Worm (Caenorhabditis elegans) whole organism, L4/young adult: Measurements from ENCODE around the gene Y17G7B.8.

Experiments used
- W03F9.2 ChIP-seq: fragments of 150-350 bp; optimal IDR thresholded peaks from 2 replicates; lab custom pipeline; 2014; ENCODE audit warnings: missing biosample characterization, missing genetic modification characterization
- dao-5 ChIP-seq: sonication (generic microtip); optimal IDR thresholded peaks from 2 replicates; lab custom pipeline; 2016; ENCODE audit warnings: missing genotype, missing genetic modification characterization, moderate library complexity, missing compliant biosample characterization
- him-1 ChIP-seq: sonication (generic microtip); optimal IDR thresholded peaks from 2 replicates; lab custom pipeline; 2016; ENCODE audit warnings: missing genotype, missing genetic modification reagents, missing genetic modification characterization, missing compliant biosample characterization

Y17G7B.8 gene

ce11 chrII:12053486-12053885 lies 25.9 kb upstream of the Y17G7B.8 start:
- TF ChIP-seq dao-5 (tag; lab: Kevin White, UChicago): no peak
- no peak for TF ChIP-seq him-1
- no peak for TF ChIP-seq W03F9.2

DNA sequence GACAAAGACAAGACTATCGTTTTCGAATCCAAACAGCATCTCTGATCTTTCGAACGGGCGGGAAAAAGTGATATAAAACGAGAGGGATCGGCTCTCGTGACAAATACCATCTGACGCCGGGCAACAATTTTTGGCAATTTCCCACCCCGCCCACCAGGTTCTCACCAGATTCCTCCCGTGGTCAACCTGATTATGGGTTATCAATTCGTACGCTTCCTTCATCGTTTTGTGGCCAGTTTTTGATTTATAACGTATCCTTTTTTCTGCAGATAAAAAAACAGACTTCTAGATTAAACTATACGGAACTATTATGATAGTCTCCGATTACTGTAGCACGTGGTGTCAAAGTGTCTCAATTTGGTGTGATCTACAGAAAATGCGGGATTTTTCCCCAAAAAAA lies 25.4 kb upstream of the Y17G7B.8 start:
- no peak for TF ChIP-seq him-1
- no peak for TF ChIP-seq dao-5 (tag; lab: Kevin White, UChicago)
- TF ChIP-seq W03F9.2: no peak

- no peak for TF ChIP-seq dao-5 (tag; lab: Kevin White, UChicago)
These were observed 24.6 kb upstream of the Y17G7B.8 start for ce11 chrII:12052136-12052535.

DNA sequence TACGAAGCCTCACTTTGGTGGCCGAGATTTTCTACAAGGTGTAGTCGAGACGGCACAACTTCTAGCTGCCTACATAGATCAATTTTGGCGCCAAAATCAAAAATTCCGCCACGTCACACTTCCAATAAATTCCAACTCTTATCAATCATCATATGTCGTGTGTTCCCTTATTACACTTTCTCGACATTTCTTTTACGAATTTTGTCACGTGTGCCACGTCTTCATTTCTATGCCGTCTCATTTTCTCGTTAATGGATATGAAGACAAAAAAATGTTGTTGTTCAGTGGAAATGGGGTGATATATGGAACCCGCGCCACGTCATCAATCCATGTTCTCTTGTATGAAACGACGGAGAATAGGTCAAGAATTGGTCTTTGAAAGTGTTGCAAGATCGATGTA lies 24.1 kb upstream of the Y17G7B.8 start:
- TF ChIP-seq dao-5 (tag; lab: Kevin White, UChicago) (no peak), W03F9.2 (no peak), him-1 (no peak)

DNA sequence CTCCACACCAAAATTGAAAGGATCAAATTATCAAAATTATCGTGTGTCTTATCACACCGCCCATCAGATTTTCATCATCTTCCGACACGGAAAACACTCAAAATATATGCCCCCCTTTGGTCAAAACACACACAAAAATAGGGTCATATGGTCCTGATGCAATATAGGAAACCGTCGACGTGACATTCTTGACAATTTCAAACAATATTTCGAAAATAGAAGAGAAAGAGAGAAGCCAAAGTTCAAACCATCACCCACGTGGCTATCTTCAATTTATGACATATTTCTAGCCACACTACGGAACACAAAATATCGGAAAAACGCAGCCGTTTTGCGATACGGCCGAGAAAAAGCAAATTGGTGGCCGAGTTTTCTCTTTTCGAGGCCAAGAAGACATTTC lies 23.1 kb upstream of the Y17G7B.8 start:
- no peak for TF ChIP-seq W03F9.2
- no peak for TF ChIP-seq dao-5 (tag; lab: Kevin White, UChicago)
- no peak for TF ChIP-seq him-1

DNA sequence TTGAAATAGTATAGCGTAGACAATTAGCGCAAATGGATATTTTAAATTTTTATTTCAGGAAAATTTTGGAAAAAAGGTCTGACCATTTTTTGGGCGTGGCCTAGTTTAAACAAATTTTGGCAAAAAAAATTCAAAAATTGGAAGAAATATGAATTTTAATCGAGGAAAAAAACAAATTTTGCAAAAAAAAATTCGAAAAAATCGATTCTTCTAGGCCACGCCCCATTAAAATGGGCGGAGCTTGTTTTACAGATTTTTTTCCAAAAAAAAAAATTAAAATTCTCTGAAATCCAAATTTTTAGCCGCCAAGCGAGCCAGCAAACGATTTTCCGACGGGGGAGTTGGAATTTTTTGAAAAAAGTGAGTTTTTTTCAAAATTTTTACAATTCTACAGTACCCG lies 21.7 kb upstream of the Y17G7B.8 start, which contains the start of gene nadk-2:
Gene nadk-2, plus strand, starts transcription at position 301 of the 400 bp plus-strand sequence.
- TF ChIP-seq dao-5 (tag; lab: Kevin White, UChicago) (no peak), him-1 (no peak), W03F9.2 (no peak)

- TF ChIP-seq him-1: no peak
- TF ChIP-seq dao-5 (tag; lab: Kevin White, UChicago): no peak
- peak; percentile 16 for TF ChIP-seq W03F9.2
These were observed 14.8 kb upstream of the Y17G7B.8 start, which contains the start of gene ippk-1 for ce11 chrII:12042108-12042960. TSS of gene ippk-1 (plus strand) at chrII:12042910.

DNA sequence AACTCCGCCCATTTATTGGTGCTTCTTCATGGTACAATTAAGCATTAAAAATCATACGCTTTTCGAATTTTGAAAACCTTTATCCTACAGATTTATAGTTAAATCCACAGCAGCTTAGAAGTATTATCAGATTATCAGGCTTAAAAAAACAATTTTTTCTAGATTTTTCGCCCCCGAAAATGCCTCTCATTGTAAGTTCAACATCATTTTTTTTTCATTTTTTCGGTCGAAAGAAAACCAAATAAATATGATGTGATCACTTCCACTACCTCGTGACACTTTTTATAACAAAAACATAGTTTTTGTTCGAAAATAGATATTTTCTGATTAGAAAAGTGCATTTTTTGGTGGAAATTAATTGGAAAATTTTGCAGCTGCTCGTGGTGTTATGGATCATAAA lies 13.6 kb upstream of the Y17G7B.8 start:
- TF ChIP-seq dao-5 (tag; lab: Kevin White, UChicago): no peak
- no peak for TF ChIP-seq him-1
- no peak for TF ChIP-seq W03F9.2

DNA sequence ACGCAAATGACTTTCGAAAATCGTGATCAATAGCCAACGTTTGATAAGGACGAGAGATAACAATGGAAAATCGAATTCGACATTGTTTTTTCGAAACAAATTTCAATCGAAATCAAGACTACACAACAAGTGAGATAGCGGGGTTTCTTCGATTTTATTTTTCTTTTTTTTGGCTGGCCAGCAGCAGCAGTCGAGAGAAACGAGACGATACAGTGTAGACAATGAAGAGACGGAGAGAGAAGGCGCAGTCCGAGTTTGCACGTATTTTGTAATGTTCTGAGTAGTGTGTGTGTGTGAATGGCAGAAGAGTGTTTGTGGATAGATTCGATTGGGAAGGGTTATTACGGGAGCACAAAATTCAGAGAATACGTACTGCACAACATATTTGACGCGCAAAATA lies 12.6 kb upstream of the Y17G7B.8 start:
- TF ChIP-seq W03F9.2 (no peak), him-1 (no peak), dao-5 (tag; lab: Kevin White, UChicago) (no peak)

DNA sequence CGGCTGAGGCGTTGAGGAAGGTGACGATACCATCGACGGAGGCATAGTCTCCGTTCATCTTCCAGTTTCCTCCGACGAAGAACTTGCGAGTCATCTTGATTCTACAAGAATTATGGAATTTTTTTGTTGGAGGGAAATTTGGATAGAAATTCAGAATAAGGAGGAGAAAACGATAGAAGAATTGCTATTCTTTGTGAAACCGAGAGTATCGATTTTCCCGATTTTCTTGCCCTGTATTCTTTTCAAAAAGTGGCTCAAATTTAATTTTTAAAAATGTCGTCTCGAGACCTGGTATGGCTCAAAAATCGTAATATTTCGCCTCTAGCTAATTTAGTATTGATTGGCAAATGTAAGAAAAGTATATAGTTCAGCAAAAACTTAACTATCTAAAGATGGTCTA lies 11.5 kb upstream of the Y17G7B.8 start, which contains the start of gene tpi-1:
Gene tpi-1, minus strand, starts transcription at position 101 of the 400 bp plus-strand sequence.
- TF ChIP-seq W03F9.2: no peak
- TF ChIP-seq dao-5 (tag; lab: Kevin White, UChicago): no peak
- no peak for TF ChIP-seq him-1

- TF ChIP-seq dao-5 (tag; lab: Kevin White, UChicago) (no peak), him-1 (no peak), W03F9.2 (no peak)
These were observed 9.0 kb upstream of the Y17G7B.8 start, which contains the start of gene cyn-16 for ce11 chrII:12036516-12036915. TSS of gene cyn-16 (minus strand) at chrII:12036742.

DNA sequence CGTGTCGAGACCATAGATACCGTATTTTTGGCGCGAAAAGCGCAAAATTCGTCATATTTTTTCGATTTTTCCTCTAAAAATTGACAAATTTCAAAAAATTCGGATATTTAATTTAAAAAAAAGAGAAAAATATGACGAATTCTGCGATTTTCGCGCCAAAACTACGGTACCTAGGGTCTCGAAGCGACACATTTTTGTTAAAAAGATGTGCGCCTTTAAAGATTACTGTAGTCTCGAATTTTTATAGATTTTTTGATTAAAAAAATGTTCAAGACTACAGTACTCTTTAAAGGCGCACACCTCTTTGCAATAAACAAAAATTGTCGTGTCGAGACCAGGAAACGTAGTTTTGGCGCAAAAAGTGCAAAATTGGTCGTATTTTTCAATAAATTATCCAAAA lies 8.5 kb upstream of the Y17G7B.8 start:
- TF ChIP-seq dao-5 (tag; lab: Kevin White, UChicago) (no peak), W03F9.2 (no peak), him-1 (no peak)

DNA sequence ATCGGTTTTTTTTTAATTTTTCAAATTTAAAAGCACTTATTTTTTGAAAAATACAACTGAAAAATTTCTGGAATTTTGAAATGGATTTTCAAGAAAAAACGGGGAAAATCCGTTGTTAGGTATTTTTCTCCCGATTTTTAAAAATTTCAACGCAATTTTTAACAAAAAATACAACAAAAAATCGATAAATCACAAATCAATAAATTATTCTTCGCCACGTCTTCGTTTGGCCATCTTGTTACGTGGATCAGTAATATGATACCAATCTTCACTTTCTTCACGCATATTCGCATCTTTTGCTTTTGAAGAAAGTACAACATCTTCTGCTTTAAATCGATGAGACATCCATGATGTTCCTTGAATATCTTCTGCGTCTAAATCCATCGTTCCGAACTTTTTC lies 1.2 kb upstream of the Y17G7B.8 start:
- no peak for TF ChIP-seq W03F9.2
- no peak for TF ChIP-seq him-1
- no peak for TF ChIP-seq dao-5 (tag; lab: Kevin White, UChicago)

DNA sequence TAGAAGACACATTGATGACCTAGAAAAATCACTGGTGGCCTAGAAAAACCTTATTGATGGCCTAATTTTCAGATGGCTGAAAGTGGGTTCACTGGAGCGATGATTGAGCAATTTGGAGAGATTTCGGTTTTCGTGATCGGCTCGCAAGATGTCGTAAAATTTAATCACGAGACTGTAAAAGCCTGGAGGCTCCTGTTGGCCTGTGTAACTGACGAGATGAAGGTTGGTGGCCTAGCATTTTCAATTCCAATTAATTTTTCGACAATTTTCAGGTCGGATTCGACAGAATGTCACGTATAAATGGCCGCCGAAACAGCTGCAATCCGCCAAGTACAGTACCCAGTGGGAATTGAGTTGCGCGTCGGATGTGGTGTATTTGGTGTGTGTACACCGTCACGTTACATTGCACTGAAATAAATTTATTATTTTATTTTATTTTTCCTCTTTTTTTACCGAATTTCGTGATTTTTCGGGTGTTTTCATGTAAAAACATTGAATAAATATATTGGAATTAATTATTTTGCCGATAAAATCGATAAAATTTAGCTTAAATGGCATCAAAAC lies 4.2 kb downstream of the Y17G7B.8 start, which contains the start of gene Y17G7B.12:
Gene Y17G7B.12, plus strand, starts transcription at position 547 of the 564 bp plus-strand sequence.
- TF ChIP-seq him-1 (no peak), W03F9.2 (no peak), dao-5 (tag; lab: Kevin White, UChicago) (no peak)

ce11 chrII:12008772-12009171 lies 18.8 kb downstream of the Y17G7B.8 start, which contains the start of gene glb-29:
TSS of gene glb-29 (plus strand) at chrII:12009072.
- no peak for TF ChIP-seq dao-5 (tag; lab: Kevin White, UChicago)
- TF ChIP-seq W03F9.2: no peak
- TF ChIP-seq him-1: no peak
